Fruit fly (Drosophila melanogaster): Measurements from ENCODE around the gene CG46459.

DNA sequence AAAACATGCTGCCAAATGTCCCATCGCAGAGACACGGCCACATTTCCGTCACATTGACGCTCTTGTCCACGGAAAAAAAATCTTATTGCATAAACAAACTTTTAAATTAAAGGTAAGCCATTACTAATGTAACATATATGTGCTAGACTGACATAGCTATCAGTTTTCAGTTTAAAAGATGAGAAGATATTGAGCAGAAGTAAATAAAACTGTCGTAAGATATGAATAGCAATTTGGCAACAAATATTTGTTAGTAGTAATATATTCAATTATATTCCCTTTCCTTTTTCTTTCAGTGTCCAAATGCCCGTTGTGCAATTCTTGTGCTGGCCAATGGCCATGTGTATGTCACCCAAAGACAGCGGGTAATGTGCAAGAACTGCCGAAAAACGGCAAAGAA lies 37.7 kb upstream of the CG46459 start:
- TF ChIP-seq psq (optimal IDR thresholded peaks at IDR 0.05): no peak
- no peak for TF ChIP-seq Dll (optimal IDR thresholded peaks at IDR 0.05)

Measured in whole organism.